Worm (Caenorhabditis elegans) whole organism, L4 larva: Measurements from ENCODE around the gene B0507.5.

ENCODE experiments used
- F26F4.8 ChIP-seq: fragments of 200-800 bp; sonication (Bioruptor generic); conservative IDR thresholded peaks from 2 replicates; pipeline ENCODE4 v1.3.6; 2022; ENCODE audit warnings: missing genetic modification characterization, missing compliant biosample characterization
- F44E2.7 ChIP-seq: fragments of 200-800 bp; sonication (Bioruptor generic); IDR thresholded peaks from 2 replicates; pipeline ENCODE4 v2.1.2; 2022; ENCODE audit warnings: missing genetic modification characterization, missing compliant biosample characterization
- R02D3.7 ChIP-seq: fragments of 150-350 bp; sonication (generic microtip); optimal IDR thresholded peaks from 3 replicates; lab custom pipeline; 2014; ENCODE audit warnings: missing biosample characterization, missing genetic modification characterization
- Y105C5A.15 ChIP-seq: fragments of 200-800 bp; sonication (Bioruptor generic); IDR thresholded peaks from 2 replicates; pipeline ENCODE4 v1.3.6; 2022; ENCODE audit warnings: missing genetic modification characterization, missing compliant biosample characterization
- Y48G9A.11 ChIP-seq: fragments of 200-800 bp; sonication (Bioruptor generic); IDR thresholded peaks from 2 replicates; pipeline ENCODE4 v1.3.6; 2022; ENCODE audit warnings: missing genetic modification reagents, missing genetic modification characterization, missing compliant biosample characterization
- Y75B8A.6 ChIP-seq: fragments of 200-800 bp; sonication (Bioruptor generic); IDR thresholded peaks from 2 replicates; pipeline ENCODE4 v1.3.6; 2022; ENCODE audit warnings: missing genetic modification reagents, missing genetic modification characterization, missing compliant biosample characterization
- ZK337.2 ChIP-seq: fragments of 200-800 bp; sonication (Bioruptor generic); IDR thresholded peaks from 2 replicates; pipeline ENCODE4 v1.3.6; 2022; ENCODE audit warnings: missing genetic modification reagents, missing genetic modification characterization, missing compliant biosample characterization
- ZK546.5 ChIP-seq, 2 experiments: sonication (generic microtip); optimal IDR thresholded peaks; 2 replicates each; lab custom pipeline; 2017; ENCODE audit warnings: missing biosample characterization in 2 of 2, missing genetic modification characterization in 2 of 2
- ceh-32 ChIP-seq: sonication (generic microtip); optimal IDR thresholded peaks from 2 replicates; lab custom pipeline; 2016; ENCODE audit warnings: mild to moderate bottlenecking, missing genetic modification characterization, missing compliant biosample characterization; ENCODE audit not compliant: poor library complexity
- ceh-62 ChIP-seq: sonication (generic microtip); optimal IDR thresholded peaks from 2 replicates; lab custom pipeline; 2017; ENCODE audit warnings: missing biosample characterization, missing genetic modification characterization
- ceh-82 ChIP-seq: sonication (generic microtip); optimal IDR thresholded peaks from 2 replicates; lab custom pipeline; 2017; ENCODE audit warnings: missing biosample characterization, missing genetic modification characterization
- daf-16 ChIP-seq, 3 experiments: sonication (generic microtip); optimal IDR thresholded peaks; 2 replicates each; lab custom pipeline; 2016 to 2017; ENCODE audit warnings: missing genetic modification characterization in 3 of 3, missing genetic modification reagents in 3 of 3, mild to moderate bottlenecking in 2 of 3, missing compliant biosample characterization in 2 of 3, missing biosample characterization in 1 of 3, moderate library complexity in 1 of 3
- duxl-1 ChIP-seq: sonication (generic microtip); optimal IDR thresholded peaks from 2 replicates; lab custom pipeline; 2016; ENCODE audit warnings: mild to moderate bottlenecking, missing genetic modification characterization, moderate library complexity, missing compliant biosample characterization; ENCODE audit not compliant: poor library complexity
- dve-1 ChIP-seq: sonication (generic microtip); optimal IDR thresholded peaks from 2 replicates; lab custom pipeline; 2017; ENCODE audit warnings: antibody characterized with exemption, mild to moderate bottlenecking, missing genetic modification characterization, missing compliant biosample characterization; ENCODE audit not compliant: insufficient read depth
- egl-43 ChIP-seq: fragments of 200-800 bp; sonication (Bioruptor generic); IDR thresholded peaks from 2 replicates; pipeline ENCODE4 v1.3.6; 2022; ENCODE audit warnings: missing genetic modification reagents, missing genetic modification characterization, missing compliant biosample characterization
- hif-1 ChIP-seq, 2 experiments: sonication (generic microtip); optimal IDR thresholded peaks; 2 replicates each; lab custom pipeline; 2016 to 2017; ENCODE audit warnings: missing compliant biosample characterization in 2 of 2, missing genetic modification characterization in 2 of 2, missing genetic modification reagents in 2 of 2, missing genotype in 2 of 2, mild to moderate bottlenecking in 1 of 2
- lin-15B ChIP-seq: fragments of 150-350 bp; sonication (generic microtip); optimal IDR thresholded peaks from 3 replicates; lab custom pipeline; 2014; ENCODE audit warnings: missing biosample characterization, missing genetic modification characterization
- lin-39 ChIP-seq: fragments of 150-350 bp; optimal IDR thresholded peaks from 2 replicates; lab custom pipeline; 2014; ENCODE audit warnings: missing biosample characterization, missing genetic modification reagents, missing genetic modification characterization
- madf-9 ChIP-seq: fragments of 200-800 bp; sonication (Bioruptor generic); conservative IDR thresholded peaks from 2 replicates; pipeline ENCODE4 v1.3.6; 2022; ENCODE audit warnings: missing genetic modification reagents, missing genetic modification characterization, missing compliant biosample characterization
- mdt-29 ChIP-seq: fragments of 200-800 bp; sonication (Bioruptor generic); IDR thresholded peaks from 2 replicates; pipeline ENCODE4 v1.3.6; 2022; ENCODE audit warnings: missing genetic modification reagents, missing genetic modification characterization, missing compliant biosample characterization
- mep-1 ChIP-seq: fragments of 150-350 bp; sonication (generic microtip); optimal IDR thresholded peaks from 3 replicates; lab custom pipeline; 2014; ENCODE audit warnings: missing biosample characterization, missing genetic modification characterization
- mes-2 ChIP-seq: sonication (generic microtip); optimal IDR thresholded peaks from 2 replicates; lab custom pipeline; 2016; ENCODE audit warnings: missing genotype, mild to moderate bottlenecking, missing genetic modification characterization, missing compliant biosample characterization; ENCODE audit not compliant: poor library complexity, severe bottlenecking
- mxl-2 ChIP-seq: fragments of 200-800 bp; sonication (Bioruptor generic); conservative IDR thresholded peaks from 2 replicates; pipeline ENCODE4 v1.3.6; 2022; ENCODE audit warnings: missing genetic modification reagents, missing genetic modification characterization, missing compliant biosample characterization
- nhr-25 ChIP-seq: sonication (generic microtip); optimal IDR thresholded peaks from 2 replicates; lab custom pipeline; 2017; ENCODE audit warnings: missing genetic modification characterization, mild to moderate bottlenecking, missing compliant biosample characterization, antibody characterized with exemption, moderate library complexity, borderline replicate concordance; ENCODE audit not compliant: insufficient read depth
- nhr-28 ChIP-seq: fragments of 150-350 bp; optimal IDR thresholded peaks from 2 replicates; lab custom pipeline; 2014; ENCODE audit warnings: missing biosample characterization, missing genetic modification characterization
- nhr-42 ChIP-seq: fragments of 200-800 bp; sonication (Bioruptor generic); IDR thresholded peaks from 2 replicates; pipeline ENCODE4 v1.3.6; 2022; ENCODE audit warnings: missing genetic modification characterization, missing compliant biosample characterization
- pqm-1 ChIP-seq: sonication (generic microtip); optimal IDR thresholded peaks from 2 replicates; lab custom pipeline; 2017; ENCODE audit warnings: missing biosample characterization, missing genetic modification characterization
- set-16 ChIP-seq: fragments of 200-800 bp; sonication (Bioruptor generic); IDR thresholded peaks from 2 replicates; pipeline ENCODE4 v1.3.6; 2022; ENCODE audit warnings: missing genetic modification reagents, missing genetic modification characterization, missing compliant biosample characterization
- snpc-1.2 ChIP-seq: fragments of 200-800 bp; sonication (Bioruptor generic); IDR thresholded peaks from 2 replicates; pipeline ENCODE4 v1.3.6; 2022; ENCODE audit warnings: missing genetic modification reagents, missing genetic modification characterization, missing compliant biosample characterization
- snpc-4 ChIP-seq: fragments of 150-350 bp; optimal IDR thresholded peaks from 2 replicates; lab custom pipeline; 2014; ENCODE audit warnings: missing biosample characterization, missing genetic modification characterization
- spr-1 ChIP-seq: sonication (generic microtip); optimal IDR thresholded peaks from 2 replicates; lab custom pipeline; 2016; ENCODE audit warnings: mild to moderate bottlenecking, missing genetic modification characterization, missing compliant biosample characterization
- spr-3 ChIP-seq: fragments of 200-800 bp; sonication (Bioruptor generic); optimal IDR thresholded peaks from 2 replicates; lab custom pipeline; 2018; ENCODE audit warnings: mild to moderate bottlenecking, missing genetic modification characterization, missing compliant biosample characterization
- unc-62 ChIP-seq, 3 experiments: fragments of 150-350 bp in 1 of 3; sonication (generic microtip); optimal IDR thresholded peaks in 2 of 3; peaks in 1 of 3; 1 replicate in 1 of 3; 2 replicates in 2 of 3; lab custom pipeline; 2014 to 2017; ENCODE audit warnings: missing biosample characterization in 3 of 3, missing genetic modification characterization in 3 of 3, missing genetic modification reagents in 3 of 3, missing genotype in 1 of 3
- ztf-11 ChIP-seq: fragments of 150-350 bp; optimal IDR thresholded peaks from 2 replicates; lab custom pipeline; 2014; ENCODE audit warnings: missing biosample characterization, missing genetic modification characterization
- ztf-7 ChIP-seq: fragments of 150-350 bp; optimal IDR thresholded peaks from 2 replicates; lab custom pipeline; 2014; ENCODE audit warnings: missing biosample characterization, missing genetic modification characterization

B0507.5 gene

DNA sequence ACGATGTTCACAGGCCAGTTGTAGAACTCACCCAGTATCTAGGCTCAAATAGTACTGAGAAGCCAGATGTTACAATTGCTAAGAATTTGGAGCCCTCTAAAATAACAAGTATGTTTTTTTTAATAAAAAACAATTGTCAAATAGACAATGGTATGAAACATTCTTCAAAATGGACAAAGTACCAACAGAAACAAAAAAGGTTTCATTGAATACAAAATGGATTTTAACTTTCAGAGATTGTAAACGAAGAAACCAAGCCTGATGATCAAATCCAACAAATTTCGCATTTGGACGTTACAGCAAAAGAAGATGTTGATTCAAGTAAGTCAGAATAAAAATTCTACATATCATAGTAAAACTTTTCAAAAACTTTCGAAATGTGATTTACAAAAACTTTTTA is 26.4 kb upstream of the B0507.5 start, which contains the start of gene ZC196.9:
Gene ZC196.9, minus strand, starts transcription at position 101 of the 400 bp plus-strand sequence.
- no peak for TF ChIP-seq Y75B8A.6
- no peak for TF ChIP-seq snpc-1.2
- no peak for TF ChIP-seq set-16
- no peak for TF ChIP-seq mep-1 (tag; lab: Kevin White, UChicago)
- TF ChIP-seq spr-1 (tag; lab: Kevin White, UChicago), result no peak
- no peak for TF ChIP-seq daf-16 (GFP tag; optimal IDR thresholded peaks at IDR 0.05; lab: Kevin White, UChicago)
- no peak for TF ChIP-seq daf-16 (tag; optimal IDR thresholded peaks at IDR 0.05; lab: Kevin White, UChicago)
- no peak for TF ChIP-seq Y105C5A.15 (GFP tag; lab: Robert Waterston, UW)
- no peak for TF ChIP-seq R02D3.7 (tag; lab: Kevin White, UChicago)
- no peak for TF ChIP-seq lin-15B (tag; lab: Kevin White, UChicago)
- no peak for TF ChIP-seq ztf-11 (tag; lab: Kevin White, UChicago)
- no peak for TF ChIP-seq F44E2.7 (GFP tag; lab: Robert Waterston, UW)
- no peak for TF ChIP-seq F26F4.8 (GFP tag; lab: Robert Waterston, UW)
- no peak for TF ChIP-seq snpc-4 (tag; lab: Kevin White, UChicago)
- TF ChIP-seq ceh-32 (tag; lab: Kevin White, UChicago), result no peak
- TF ChIP-seq nhr-42 (GFP tag; lab: Robert Waterston, UW), result no peak
- TF ChIP-seq mdt-29 (GFP tag; lab: Robert Waterston, UW), result no peak

DNA sequence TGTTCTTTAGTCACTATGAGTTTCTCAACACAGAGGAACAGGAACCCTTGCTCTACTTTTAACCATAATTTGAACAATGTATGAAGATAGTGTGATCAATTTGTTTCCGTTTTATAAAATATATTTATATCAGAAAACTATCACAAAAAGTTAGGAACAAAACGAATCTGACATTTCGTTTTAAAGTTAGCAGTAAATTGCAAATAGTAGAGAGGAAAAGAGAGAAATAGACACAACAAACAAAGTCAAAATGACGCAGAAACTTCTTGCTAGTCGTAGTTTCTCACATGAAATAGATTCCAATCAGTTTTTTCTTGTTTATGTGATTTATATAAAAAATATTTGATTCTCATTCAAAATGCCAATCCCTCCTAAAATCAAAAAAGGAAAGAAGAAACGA is 24.4 kb upstream of the B0507.5 start, which contains the start of gene ZC196.5:
Gene ZC196.5, plus strand, starts transcription at position 301 of the 400 bp plus-strand sequence.
- TF ChIP-seq nhr-25 (tag; lab: Kevin White, UChicago), result no peak
- peak in 1 of 2 experiments; percentile 60 for TF ChIP-seq unc-62 (GFP tag; optimal IDR thresholded peaks at IDR 0.05 in 1 of 2; lab: Kevin White, UChicago)
- no peak for TF ChIP-seq unc-62 (tag; optimal IDR thresholded peaks at IDR 0.05; lab: Kevin White, UChicago)
- no peak for TF ChIP-seq ceh-32 (tag; lab: Kevin White, UChicago)

DNA sequence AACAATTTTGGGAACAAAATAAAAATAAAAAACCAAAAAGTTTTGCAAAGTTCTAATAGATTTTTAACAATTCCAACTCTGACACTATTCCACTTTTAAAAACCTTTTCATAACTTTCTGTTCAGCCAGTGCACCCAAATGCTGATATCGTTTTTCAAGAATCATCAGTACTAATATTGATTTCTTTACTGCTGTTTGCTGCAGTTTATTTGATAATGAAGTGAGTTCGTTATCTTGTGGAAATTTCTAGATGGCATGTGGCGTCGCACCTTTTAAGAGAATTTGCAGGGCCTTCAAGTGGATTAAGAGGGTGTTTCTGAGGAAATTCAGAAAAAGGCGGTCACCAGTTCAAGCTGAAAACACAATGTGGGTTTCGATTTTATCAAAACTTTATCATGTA is 22.5 kb upstream of the B0507.5 start:
- TF ChIP-seq pqm-1 (tag; lab: Kevin White, UChicago) (peak; percentile 41), daf-16 (GFP tag; optimal IDR thresholded peaks at IDR 0.05; lab: Kevin White, UChicago) (no peak), daf-16 (tag; optimal IDR thresholded peaks at IDR 0.05; lab: Kevin White, UChicago) (peak; percentile 64), nhr-28 (tag; lab: Kevin White, UChicago) (peak; percentile 3), Y75B8A.6 (no peak), dve-1 (tag; lab: Kevin White, UChicago) (peak; percentile 27), duxl-1 (tag; lab: Kevin White, UChicago) (no peak)

DNA sequence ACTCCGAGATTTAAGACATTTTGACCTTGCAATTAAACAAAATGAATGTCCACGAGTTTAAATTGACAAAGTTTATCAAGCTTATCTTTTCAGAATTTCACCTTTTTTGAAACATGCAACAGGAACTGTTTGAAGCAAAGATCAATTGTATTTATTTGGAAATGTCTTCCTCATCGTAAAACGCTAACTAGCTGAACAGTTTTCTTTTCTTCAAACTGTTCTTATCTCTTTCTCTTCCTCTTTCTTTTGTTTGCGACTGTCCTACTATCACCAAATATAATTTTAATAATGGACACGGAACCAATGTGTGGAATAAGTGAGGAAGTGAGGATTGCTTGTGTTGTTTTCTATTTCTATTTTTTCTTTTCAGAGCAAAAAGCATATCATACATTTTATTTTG is 20.6 kb upstream of the B0507.5 start, which contains the start of gene ZC196.4:
Gene ZC196.4, plus strand, starts transcription at position 173 of the 400 bp plus-strand sequence.
- TF ChIP-seq ZK546.5 (tag; optimal IDR thresholded peaks at IDR 0.05; lab: Kevin White, UChicago), result no peak
- TF ChIP-seq daf-16 (GFP tag; optimal IDR thresholded peaks at IDR 0.05; lab: Kevin White, UChicago), result no peak
- peak; percentile 74 for TF ChIP-seq daf-16 (tag; optimal IDR thresholded peaks at IDR 0.05; lab: Kevin White, UChicago)
- TF ChIP-seq mxl-2 (GFP tag; lab: Robert Waterston, UW), result no peak
- TF ChIP-seq ceh-82 (tag; lab: Kevin White, UChicago), result no peak
- TF ChIP-seq ztf-7 (tag; lab: Kevin White, UChicago), result no peak
- peak; percentile 16 for TF ChIP-seq nhr-28 (tag; lab: Kevin White, UChicago)
- no peak for TF ChIP-seq spr-3 (GFP tag; lab: Kevin White, UChicago)
- no peak for TF ChIP-seq mes-2 (tag; lab: Kevin White, UChicago)
- no peak for TF ChIP-seq set-16
- TF ChIP-seq dve-1 (tag; lab: Kevin White, UChicago), result peak; percentile 39
- peak; percentile 76 for TF ChIP-seq pqm-1 (tag; lab: Kevin White, UChicago)
- TF ChIP-seq ceh-62 (tag; lab: Kevin White, UChicago), result no peak

DNA sequence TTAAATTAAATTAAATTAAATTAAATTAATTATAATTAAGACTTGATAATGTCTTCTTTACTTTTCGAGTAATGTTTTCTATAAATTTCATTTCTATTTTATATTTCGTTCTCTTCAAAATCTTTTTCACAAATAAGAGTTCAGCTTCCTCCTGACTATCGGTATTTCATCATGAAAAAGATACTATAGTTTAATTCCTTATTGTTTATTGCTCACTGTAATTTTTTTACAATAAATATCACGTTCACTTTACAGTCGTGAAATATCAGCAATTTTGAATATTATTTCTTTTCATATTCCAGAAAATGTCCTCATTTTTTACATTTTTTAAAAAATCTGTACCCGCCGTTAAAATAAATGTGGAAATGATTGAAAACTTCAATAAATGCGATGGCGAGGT is 17.1 kb upstream of the B0507.5 start, which contains the start of gene ZC196.3:
Gene ZC196.3, plus strand, starts transcription at position 301 of the 400 bp plus-strand sequence.
- TF ChIP-seq Y48G9A.11 (GFP tag; lab: Robert Waterston, UW) (no peak), ZK337.2 (no peak), madf-9 (no peak), ztf-11 (tag; lab: Kevin White, UChicago) (no peak), egl-43 (GFP tag; lab: Robert Waterston, UW) (no peak), lin-39 (tag; lab: Kevin White, UChicago) (no peak), hif-1 (tag; optimal IDR thresholded peaks at IDR 0.05; lab: Kevin White, UChicago) (no peak)
